Worm (Caenorhabditis elegans): Measurements from ENCODE around the gene clec-208.

- TF ChIP-seq nhr-237 (tag; optimal IDR thresholded peaks at IDR 0.05) (no peak), elt-3 (tag; optimal IDR thresholded peaks at IDR 0.05) (no peak), ceh-82 (tag; optimal IDR thresholded peaks at IDR 0.05) (no peak), sma-9 (GFP tag; optimal IDR thresholded peaks at IDR 0.05) (no peak), sma-9 (tag; optimal IDR thresholded peaks at IDR 0.05) (no peak), snpc-4 (tag; optimal IDR thresholded peaks at IDR 0.05) (no peak), ama-1 (optimal IDR thresholded peaks at IDR 0.05) (no peak), ZK546.5 (tag; optimal IDR thresholded peaks at IDR 0.05) (no peak), aly-2 (tag; optimal IDR thresholded peaks at IDR 0.05) (no peak), ztf-11 (tag; optimal IDR thresholded peaks at IDR 0.05) (no peak)
Measured at ce11 chrV:2095204-2095603, 2.5 kb upstream of the clec-208 start, which contains the start of gene F36F12.2.

Measured in whole organism, L2 larva.